Fruit fly (Drosophila melanogaster) whole organism, embryonic: ENCODE data around the gene Mgstl.

Source experiments
- Asciz ChIP-seq: fragments of 200-800 bp; sonication (Bioruptor generic); optimal IDR thresholded peaks from 2 replicates; lab custom pipeline; 2017; ENCODE audit warnings: missing biosample characterization, mild to moderate bottlenecking, missing genetic modification characterization, missing genetic modification reagents
- Blimp-1 ChIP-seq: fragments of 200-800 bp; sonication (Bioruptor generic); optimal IDR thresholded peaks from 3 replicates; lab custom pipeline; 2018; ENCODE audit warnings: missing biosample characterization, missing genetic modification characterization, mild to moderate bottlenecking, moderate library complexity, missing genetic modification reagents
- CG1024 ChIP-seq: fragments of 200-800 bp; sonication (Bioruptor generic); IDR thresholded peaks from 2 replicates; pipeline ENCODE4 v1.3.6; 2022; ENCODE audit warnings: missing biosample characterization, missing genetic modification characterization
- CG10366 ChIP-seq: fragments of 200-800 bp; sonication (Bioruptor generic); IDR thresholded peaks from 2 replicates; pipeline ENCODE4 v1.3.6; 2022; ENCODE audit warnings: missing biosample characterization, missing genetic modification characterization
- CG10654 ChIP-seq: fragments of 200-800 bp; sonication (Bioruptor generic); optimal IDR thresholded peaks from 2 replicates; lab custom pipeline; 2016; ENCODE audit warnings: missing biosample characterization, missing genetic modification characterization
- CG13296 ChIP-seq: fragments of 200-800 bp; sonication (Bioruptor generic); optimal IDR thresholded peaks from 3 replicates; lab custom pipeline; 2018; ENCODE audit warnings: missing biosample characterization, mild to moderate bottlenecking, missing genetic modification characterization
- CG13775 ChIP-seq: fragments of 200-800 bp; sonication (Bioruptor generic); optimal IDR thresholded peaks from 3 replicates; lab custom pipeline; 2017; ENCODE audit warnings: missing biosample characterization, mild to moderate bottlenecking, missing genetic modification characterization
- CG16813 ChIP-seq: fragments of 200-800 bp; sonication (Bioruptor generic); IDR thresholded peaks from 3 replicates; pipeline ENCODE4 v1.3.6; 2022; ENCODE audit warnings: missing biosample characterization, missing genetic modification characterization; ENCODE audit not compliant: partially characterized antibody
- CG16815 ChIP-seq: fragments of 200-800 bp; sonication (Bioruptor generic); optimal IDR thresholded peaks from 3 replicates; lab custom pipeline; 2017; ENCODE audit warnings: missing biosample characterization, mild to moderate bottlenecking, missing genetic modification characterization
- CG17361 ChIP-seq: fragments of 200-800 bp; sonication (Bioruptor generic); IDR thresholded peaks from 3 replicates; pipeline ENCODE4 v1.3.6; 2022; ENCODE audit warnings: missing biosample characterization, missing genetic modification characterization
- CG1792 ChIP-seq: fragments of 200-800 bp; sonication (Bioruptor generic); optimal IDR thresholded peaks from 2 replicates; lab custom pipeline; 2016; ENCODE audit warnings: missing biosample characterization, missing genetic modification characterization
- CG18476 ChIP-seq: fragments of 200-800 bp; sonication (Bioruptor generic); optimal IDR thresholded peaks from 2 replicates; lab custom pipeline; 2016; ENCODE audit warnings: missing biosample characterization, mild to moderate bottlenecking, missing genetic modification characterization
- CG30403 ChIP-seq: fragments of 200-800 bp; sonication (Bioruptor generic); optimal IDR thresholded peaks from 3 replicates; lab custom pipeline; 2016; ENCODE audit warnings: missing biosample characterization, missing genetic modification characterization
- CG31224 ChIP-seq: fragments of 200-800 bp; sonication (Bioruptor generic); IDR thresholded peaks from 2 replicates; pipeline ENCODE4 v1.3.6; 2022; ENCODE audit warnings: missing biosample characterization, missing genetic modification characterization
- CG34422 ChIP-seq: fragments of 200-800 bp; sonication (Bioruptor generic); IDR thresholded peaks from 3 replicates; pipeline ENCODE4 v1.3.6; 2022; ENCODE audit warnings: missing biosample characterization, missing genetic modification characterization
- CG43689 ChIP-seq: fragments of 200-800 bp; sonication (Bioruptor generic); IDR thresholded peaks from 2 replicates; pipeline ENCODE4 v1.3.6; 2022; ENCODE audit warnings: missing biosample characterization, missing genetic modification characterization
- CG7839 ChIP-seq: fragments of 200-800 bp; sonication (Bioruptor generic); optimal IDR thresholded peaks from 3 replicates; lab custom pipeline; 2018; ENCODE audit warnings: missing biosample characterization, mild to moderate bottlenecking, missing genetic modification characterization, moderate library complexity
- CG7928 ChIP-seq: fragments of 200-800 bp; sonication (Bioruptor generic); optimal IDR thresholded peaks from 2 replicates; lab custom pipeline; 2017; ENCODE audit warnings: missing biosample characterization, mild to moderate bottlenecking, missing genetic modification characterization
- CG8388 ChIP-seq: fragments of 200-800 bp; sonication (Bioruptor generic); optimal IDR thresholded peaks from 2 replicates; lab custom pipeline; 2019; ENCODE audit warnings: missing biosample characterization, mild to moderate bottlenecking, missing genetic modification characterization, moderate library complexity
- Deaf1 ChIP-seq: fragments of 200-800 bp; optimal IDR thresholded peaks from 3 replicates; lab custom pipeline; 2019; ENCODE audit warnings: missing biosample characterization, mild to moderate bottlenecking, missing genetic modification characterization, moderate library complexity
- Dip3 ChIP-seq: fragments of 200-800 bp; sonication (Bioruptor generic); optimal IDR thresholded peaks from 3 replicates; lab custom pipeline; 2016; ENCODE audit warnings: missing biosample characterization, missing genetic modification characterization
- Drgx ChIP-seq: fragments of 200-800 bp; sonication (Bioruptor generic); IDR thresholded peaks from 2 replicates; pipeline ENCODE4 v1.3.6; 2022; ENCODE audit warnings: missing biosample characterization, missing genetic modification characterization
- Ets65A ChIP-seq: fragments of 200-800 bp; sonication (Bioruptor generic); peaks from one replicate; lab custom pipeline; 2016; ENCODE audit warnings: missing biosample characterization, missing genetic modification characterization
- Fer1 ChIP-seq: fragments of 200-800 bp; sonication (Bioruptor generic); optimal IDR thresholded peaks from 2 replicates; lab custom pipeline; 2017; ENCODE audit warnings: missing biosample characterization, mild to moderate bottlenecking, missing genetic modification characterization
- GATAe ChIP-seq: fragments of 200-800 bp; sonication (Bioruptor generic); conservative IDR thresholded peaks from 2 replicates; pipeline ENCODE4 v1.3.6; 2022; ENCODE audit warnings: missing biosample characterization, missing genetic modification characterization
- HLH54F ChIP-seq: fragments of 200-800 bp; sonication (Bioruptor generic); optimal IDR thresholded peaks from 3 replicates; lab custom pipeline; 2016; ENCODE audit warnings: missing biosample characterization, missing genetic modification characterization
- NC2β ChIP-seq: fragments of 200-800 bp; sonication (Bioruptor generic); optimal IDR thresholded peaks from 2 replicates; lab custom pipeline; 2016; ENCODE audit warnings: missing biosample characterization, missing genetic modification characterization
- Oaz ChIP-seq: fragments of 200-800 bp; sonication (Bioruptor generic); IDR thresholded peaks from 2 replicates; pipeline ENCODE4 v1.3.6; 2022; ENCODE audit warnings: missing biosample characterization, missing genetic modification characterization
- Pdp1 ChIP-seq, 2 experiments: fragments of 200-800 bp; sonication (Bioruptor generic); optimal IDR thresholded peaks; 3 replicates each; lab custom pipeline; 2016; ENCODE audit warnings: missing biosample characterization in 2 of 2, missing genetic modification characterization in 2 of 2, mild to moderate bottlenecking in 1 of 2, moderate library complexity in 1 of 2
- Ptx1 ChIP-seq: fragments of 200-800 bp; sonication (Bioruptor generic); IDR thresholded peaks from 2 replicates; pipeline ENCODE4 v1.3.6; 2022; ENCODE audit warnings: missing biosample characterization, missing genetic modification characterization
- al ChIP-seq: fragments of 200-800 bp; sonication (Bioruptor generic); IDR thresholded peaks from 2 replicates; pipeline ENCODE4 v1.3.6; 2022; ENCODE audit warnings: missing biosample characterization, missing genetic modification characterization
- btn ChIP-seq: fragments of 200-800 bp; sonication (Bioruptor generic); optimal IDR thresholded peaks from 2 replicates; lab custom pipeline; 2016; ENCODE audit warnings: missing biosample characterization, missing genetic modification characterization
- caup ChIP-seq: fragments of 200-800 bp; sonication (Bioruptor generic); optimal IDR thresholded peaks from 3 replicates; lab custom pipeline; 2017; ENCODE audit warnings: missing biosample characterization, mild to moderate bottlenecking, missing genetic modification characterization, moderate library complexity; ENCODE audit not compliant: severe bottlenecking
- chn ChIP-seq: fragments of 200-800 bp; sonication (Bioruptor generic); optimal IDR thresholded peaks from 2 replicates; lab custom pipeline; 2016; ENCODE audit warnings: missing biosample characterization, missing genetic modification characterization
- ci ChIP-seq: fragments of 200-800 bp; sonication (Bioruptor generic); IDR thresholded peaks from 3 replicates; pipeline ENCODE4 v1.3.6; 2022; ENCODE audit warnings: missing biosample characterization, missing genetic modification characterization
- crc ChIP-seq: fragments of 200-800 bp; sonication (Bioruptor generic); optimal IDR thresholded peaks from 2 replicates; lab custom pipeline; 2016; ENCODE audit warnings: missing biosample characterization, missing genetic modification characterization
- dan ChIP-seq: fragments of 200-800 bp; sonication (Bioruptor generic); IDR thresholded peaks from 2 replicates; pipeline ENCODE4 v1.3.6; 2022; ENCODE audit warnings: missing biosample characterization, missing genetic modification characterization
- danr ChIP-seq: fragments of 200-800 bp; sonication (Bioruptor generic); IDR thresholded peaks from 2 replicates; pipeline ENCODE4 v1.3.6; 2022; ENCODE audit warnings: missing biosample characterization, missing genetic modification characterization
- gcm ChIP-seq: fragments of 200-800 bp; sonication (Bioruptor generic); optimal IDR thresholded peaks from 2 replicates; lab custom pipeline; 2019; ENCODE audit warnings: missing biosample characterization, mild to moderate bottlenecking, missing genetic modification characterization, moderate library complexity
- gem ChIP-seq: fragments of 200-800 bp; sonication (Bioruptor generic); optimal IDR thresholded peaks from 2 replicates; lab custom pipeline; 2019; ENCODE audit warnings: missing biosample characterization, mild to moderate bottlenecking, missing genetic modification characterization, moderate library complexity
- ind ChIP-seq: fragments of 200-800 bp; sonication (Bioruptor generic); optimal IDR thresholded peaks from 3 replicates; lab custom pipeline; 2016; ENCODE audit warnings: missing biosample characterization, missing genetic modification characterization
- jumu ChIP-seq: fragments of 200-800 bp; sonication (Bioruptor generic); optimal IDR thresholded peaks from 3 replicates; lab custom pipeline; 2016; ENCODE audit warnings: missing biosample characterization, missing genetic modification characterization
- lbe ChIP-seq: fragments of 200-800 bp; sonication (Bioruptor generic); optimal IDR thresholded peaks from 2 replicates; lab custom pipeline; 2016; ENCODE audit warnings: missing biosample characterization, mild to moderate bottlenecking, missing genetic modification characterization
- lola ChIP-seq, 3 experiments: fragments of >200 bp in 2 of 3; fragments of 200-800 bp in 1 of 3; sonication (Bioruptor generic) in 1 of 3; optimal IDR thresholded peaks; 2 replicates each; lab custom pipeline; 2017 to 2019; ENCODE audit warnings: missing biosample characterization in 3 of 3, missing genetic modification characterization in 3 of 3, mild to moderate bottlenecking in 1 of 3, moderate library complexity in 1 of 3
- nmo ChIP-seq: fragments of 200-800 bp; sonication (Bioruptor generic); optimal IDR thresholded peaks from 2 replicates; lab custom pipeline; 2018; ENCODE audit warnings: missing biosample characterization, mild to moderate bottlenecking, missing genetic modification characterization, moderate library complexity
- nom ChIP-seq: fragments of 200-800 bp; sonication (Bioruptor generic); optimal IDR thresholded peaks from 2 replicates; lab custom pipeline; 2017; ENCODE audit warnings: missing biosample characterization, missing genetic modification characterization, mild to moderate bottlenecking, moderate library complexity, missing genetic modification reagents
- p53 ChIP-seq: fragments of 200-800 bp; sonication (Bioruptor generic); optimal IDR thresholded peaks from 2 replicates; lab custom pipeline; 2016; ENCODE audit warnings: missing biosample characterization, missing genetic modification characterization
- sc ChIP-seq, 3 experiments: fragments of >200 bp in 2 of 3; fragments of 200-800 bp in 1 of 3; sonication (Bioruptor generic) in 1 of 3; optimal IDR thresholded peaks; 2 replicates in 2 of 3; 3 replicates in 1 of 3; lab custom pipeline; 2017; ENCODE audit warnings: mild to moderate bottlenecking in 1 of 3, missing biosample characterization in 1 of 3, missing genetic modification characterization in 1 of 3, missing genetic modification reagents in 1 of 3
- sqz ChIP-seq: fragments of 200-800 bp; sonication (Bioruptor generic); optimal IDR thresholded peaks from 3 replicates; lab custom pipeline; 2018; ENCODE audit warnings: missing biosample characterization, mild to moderate bottlenecking, missing genetic modification characterization
- tap ChIP-seq: fragments of 200-800 bp; optimal IDR thresholded peaks from 3 replicates; lab custom pipeline; 2019; ENCODE audit warnings: missing biosample characterization, mild to moderate bottlenecking, missing genetic modification characterization, moderate library complexity
- zen ChIP-seq: fragments of 200-800 bp; sonication (Bioruptor generic); optimal IDR thresholded peaks from 3 replicates; lab custom pipeline; 2018; ENCODE audit warnings: missing biosample characterization, mild to moderate bottlenecking, missing genetic modification characterization, moderate library complexity

The Mgstl gene

DNA sequence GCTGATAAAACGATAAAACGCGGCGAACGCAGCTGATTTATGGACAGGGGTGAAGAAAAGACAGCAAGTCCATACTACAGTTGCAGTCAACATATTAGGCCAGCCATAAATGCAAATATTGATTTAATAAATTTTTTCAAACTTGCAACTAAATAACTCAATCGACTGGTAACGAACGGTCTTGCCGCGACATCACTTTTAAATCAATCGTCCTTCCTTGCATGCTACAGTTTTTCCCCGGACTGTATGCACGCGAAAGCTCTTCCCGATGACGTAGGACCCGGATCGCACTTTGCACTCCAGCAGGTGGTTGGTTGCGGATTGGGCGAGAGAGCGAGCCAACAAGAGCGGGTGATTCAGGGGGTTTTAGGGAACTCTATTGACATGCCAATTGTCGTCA lies 23.0 kb downstream of the Mgstl start (continued):
- TF ChIP-seq chn (GFP tag; lab: Kevin White, UChicago), result no peak
- TF ChIP-seq CG17361 (GFP tag; lab: Robert Waterston, UW), result no peak
- TF ChIP-seq CG10366 (GFP tag; lab: Robert Waterston, UW), result peak; percentile 28; the same call in 1 of the 2 replicates
- TF ChIP-seq sc (optimal IDR thresholded peaks at IDR 0.05; lab: Kevin White, UChicago), result no peak
- no peak for TF ChIP-seq sc (GFP tag; optimal IDR thresholded peaks at IDR 0.05; lab: Kevin White, UChicago)
- TF ChIP-seq CG8388 (GFP tag; lab: Kevin White, UChicago), result no peak
- no peak for TF ChIP-seq Dip3 (GFP tag; lab: Kevin White, UChicago)
- peak; percentile 95 for TF ChIP-seq lbe (GFP tag; lab: Kevin White, UChicago)
- TF ChIP-seq btn (GFP tag; lab: Kevin White, UChicago), result no peak
- TF ChIP-seq al (GFP tag; lab: Robert Waterston, UW), result no peak
- TF ChIP-seq CG7839 (tag; lab: Kevin White, UChicago), result peak; percentile 9
- no peak for TF ChIP-seq zen (tag; lab: Kevin White, UChicago)
- peak; percentile 1 for TF ChIP-seq gem (tag; lab: Kevin White, UChicago)
- no peak for TF ChIP-seq Ptx1 (GFP tag; lab: Robert Waterston, UW)
- TF ChIP-seq jumu, result no peak
- TF ChIP-seq gcm (GFP tag; lab: Kevin White, UChicago), result no peak
- TF ChIP-seq GATAe, result no peak
- no peak for TF ChIP-seq nmo (GFP tag; lab: Kevin White, UChicago)
- no peak for TF ChIP-seq CG16813 (GFP tag; lab: Robert Waterston, UW)
- no peak for TF ChIP-seq CG13775 (GFP tag; lab: Kevin White, UChicago)
- TF ChIP-seq CG1024, result no peak
- TF ChIP-seq CG18476 (GFP tag; lab: Kevin White, UChicago), result no peak
- TF ChIP-seq CG16815 (GFP tag; lab: Kevin White, UChicago), result no peak
- no peak for TF ChIP-seq caup (GFP tag; lab: Kevin White, UChicago)
- no peak for TF ChIP-seq lola (GFP tag; optimal IDR thresholded peaks at IDR 0.05; lab: Kevin White, UChicago)
- no peak for TF ChIP-seq Deaf1 (tag; lab: Kevin White, UChicago)
- no peak for TF ChIP-seq CG30403 (GFP tag; lab: Kevin White, UChicago)
- no peak for TF ChIP-seq CG31224 (GFP tag; lab: Robert Waterston, UW)
- TF ChIP-seq Pdp1 (GFP tag; optimal IDR thresholded peaks at IDR 0.05; lab: Kevin White, UChicago), result no peak
- no peak for TF ChIP-seq ind (GFP tag; lab: Kevin White, UChicago)
- TF ChIP-seq crc (GFP tag; lab: Kevin White, UChicago), result no peak
- no peak for TF ChIP-seq tap
- no peak for TF ChIP-seq Fer1 (GFP tag; lab: Kevin White, UChicago)
- TF ChIP-seq CG34422 (GFP tag; lab: Robert Waterston, UW), result 0 out of 3 replicates have a peak, but pooled peaks have one; percentile 13
- TF ChIP-seq HLH54F (GFP tag; lab: Kevin White, UChicago), result no peak
- peak; percentile 90 for TF ChIP-seq nom (GFP tag; lab: Kevin White, UChicago)
- no peak for TF ChIP-seq p53 (GFP tag; lab: Kevin White, UChicago)
- TF ChIP-seq sqz (GFP tag; lab: Kevin White, UChicago), result no peak
- peak; percentile 88 for TF ChIP-seq Drgx (GFP tag; lab: Robert Waterston, UW)
- 0 out of 2 replicates have a peak, but pooled peaks have one; percentile 21 for TF ChIP-seq danr (GFP tag; lab: Robert Waterston, UW)
- 0 out of 3 replicates have a peak, but pooled peaks have one; percentile 34 for TF ChIP-seq ci (GFP tag; lab: Robert Waterston, UW)
- TF ChIP-seq Asciz (GFP tag; lab: Kevin White, UChicago), result no peak
- TF ChIP-seq CG7928 (GFP tag; lab: Kevin White, UChicago), result no peak
- TF ChIP-seq NC2β (GFP tag; lab: Kevin White, UChicago), result no peak
- TF ChIP-seq Blimp-1 (GFP tag; lab: Kevin White, UChicago), result no peak
- no peak for TF ChIP-seq Ets65A (GFP tag; lab: Kevin White, UChicago)
- TF ChIP-seq CG1792 (GFP tag; lab: Kevin White, UChicago), result no peak
- no peak for TF ChIP-seq CG43689 (GFP tag; lab: Robert Waterston, UW)
- TF ChIP-seq dan (GFP tag; lab: Robert Waterston, UW), result no peak
- TF ChIP-seq CG13296 (GFP tag; lab: Kevin White, UChicago), result no peak
- no peak for TF ChIP-seq CG10654 (GFP tag; lab: Kevin White, UChicago)
- TF ChIP-seq Oaz (GFP tag; lab: Robert Waterston, UW), result no peak
